Fruit fly (Drosophila melanogaster): ENCODE data around the gene CAH5.

CAH5 gene

dm6 chr3R:31247281-31247995, 15.0 kb upstream of the CAH5 start (continued):
- peak; percentile 82 for TF ChIP-seq ase (GFP tag; IDR thresholded peaks at IDR 0.05)
- peak; percentile 54; the same call in 1 of the 3 replicates for TF ChIP-seq CG3726 (GFP tag; IDR thresholded peaks at IDR 0.05)
- TF ChIP-seq Hsf (GFP tag; optimal IDR thresholded peaks at IDR 0.05), result peak; percentile 56
- TF ChIP-seq CG8089 (GFP tag; optimal IDR thresholded peaks at IDR 0.05), result peak; percentile 40
- peak; percentile 55 for TF ChIP-seq Atf3 (GFP tag; optimal IDR thresholded peaks at IDR 0.05)
- peak; percentile 14 for TF ChIP-seq Atf-2 (GFP tag; optimal IDR thresholded peaks at IDR 0.05)
- peak; percentile 27 for TF ChIP-seq NC2β (GFP tag; optimal IDR thresholded peaks at IDR 0.05)
- no peak for TF ChIP-seq vnd (GFP tag; IDR thresholded peaks at IDR 0.05; ENCODE audit: partially characterized antibody)
- peak; percentile 58; the same call in 1 of the 3 replicates for TF ChIP-seq Optix (GFP tag; IDR thresholded peaks at IDR 0.05)
- TF ChIP-seq cato (GFP tag; optimal IDR thresholded peaks at IDR 0.05; ENCODE audit: borderline replicate concordance), result peak; percentile 48
- no peak for TF ChIP-seq MBD-R2 (GFP tag; IDR thresholded peaks at IDR 0.05)
- peak; percentile 61 for TF ChIP-seq CG8281 (tag; optimal IDR thresholded peaks at IDR 0.05)
- peak; percentile 92 for TF ChIP-seq Ets65A (GFP tag)
- TF ChIP-seq pnt (GFP tag; optimal IDR thresholded peaks at IDR 0.05), result peak; percentile 70
- TF ChIP-seq CG15514 (GFP tag; optimal IDR thresholded peaks at IDR 0.05), result peak; percentile 33
- TF ChIP-seq repo (GFP tag; optimal IDR thresholded peaks at IDR 0.05), result peak; percentile 30
- no peak for TF ChIP-seq CG2120 (GFP tag; optimal IDR thresholded peaks at IDR 0.05)
- peak; percentile 85 for TF ChIP-seq CG13424 (tag; optimal IDR thresholded peaks at IDR 0.05)
- TF ChIP-seq nerfin-2 (GFP tag; IDR thresholded peaks at IDR 0.05; ENCODE audit: partially characterized antibody), result no peak
- peak; percentile 88 for TF ChIP-seq HLH3B (GFP tag; IDR thresholded peaks at IDR 0.05)
- peak; percentile 17 for TF ChIP-seq tio (GFP tag; optimal IDR thresholded peaks at IDR 0.05)
- no peak for TF ChIP-seq HLH54F (GFP tag; optimal IDR thresholded peaks at IDR 0.05)
- TF ChIP-seq CG34224 (GFP tag; IDR thresholded peaks at IDR 0.05; ENCODE audit: partially characterized antibody), result no peak
- peak; percentile 69 for TF ChIP-seq seq (GFP tag; IDR thresholded peaks at IDR 0.05)
- no peak for TF ChIP-seq br (optimal IDR thresholded peaks at IDR 0.05)
- no peak for TF ChIP-seq trh (GFP tag; optimal IDR thresholded peaks at IDR 0.05)
- peak; percentile 61 for TF ChIP-seq pum (GFP tag; optimal IDR thresholded peaks at IDR 0.05)
- peak; percentile 35 for TF ChIP-seq CG10147 (GFP tag; optimal IDR thresholded peaks at IDR 0.05)
- no peak for TF ChIP-seq CG12236 (GFP tag; optimal IDR thresholded peaks at IDR 0.05)
- TF ChIP-seq fd96Cb (tag; optimal IDR thresholded peaks at IDR 0.05), result peak; percentile 85
- peak; percentile 28 for TF ChIP-seq CG6813 (GFP tag; optimal IDR thresholded peaks at IDR 0.05)
- peak; percentile 78 for TF ChIP-seq vvl (GFP tag; IDR thresholded peaks at IDR 0.05)
- no peak for TF ChIP-seq yki (optimal IDR thresholded peaks at IDR 0.05)
- peak; percentile 88 for TF ChIP-seq CG15269 (tag; optimal IDR thresholded peaks at IDR 0.05)
- TF ChIP-seq CG1024 (GFP tag; IDR thresholded peaks at IDR 0.05), result peak; percentile 44
- TF ChIP-seq CG15696 (tag; optimal IDR thresholded peaks at IDR 0.05), result no peak
- TF ChIP-seq Nf-YB (GFP tag; optimal IDR thresholded peaks at IDR 0.05), result peak; percentile 39
- peak; percentile 58 for TF ChIP-seq CG10543 (GFP tag; optimal IDR thresholded peaks at IDR 0.05)
- TF ChIP-seq Hmr (GFP tag; optimal IDR thresholded peaks at IDR 0.05), result peak; percentile 8
- peak in 1 of 3 experiments; percentile 60 for TF ChIP-seq lola (GFP tag; optimal IDR thresholded peaks at IDR 0.05)
- no peak for TF ChIP-seq TFAM (GFP tag; optimal IDR thresholded peaks at IDR 0.05)
- peak; percentile 59 for TF ChIP-seq pb (GFP tag; optimal IDR thresholded peaks at IDR 0.05)
- TF ChIP-seq sd (tag; optimal IDR thresholded peaks at IDR 0.05), result peak; percentile 86
- TF ChIP-seq toy (GFP tag; IDR thresholded peaks at IDR 0.05), result no peak
- peak; percentile 28 for TF ChIP-seq CG9876 (GFP tag; optimal IDR thresholded peaks at IDR 0.05)
- TF ChIP-seq tap (tag; optimal IDR thresholded peaks at IDR 0.05), result peak; percentile 84
- TF ChIP-seq CG12071 (GFP tag; optimal IDR thresholded peaks at IDR 0.05), result peak; percentile 75
- TF ChIP-seq CG1529 (GFP tag; optimal IDR thresholded peaks at IDR 0.05), result peak; percentile 65
- no peak for TF ChIP-seq ash1 (GFP tag; optimal IDR thresholded peaks at IDR 0.05)
- TF ChIP-seq CG31441 (GFP tag; IDR thresholded peaks at IDR 0.05), result peak; percentile 85
